Worm (Caenorhabditis elegans): Measurements from ENCODE around the gene ZC84.1.

ZC84.1 gene

DNA sequence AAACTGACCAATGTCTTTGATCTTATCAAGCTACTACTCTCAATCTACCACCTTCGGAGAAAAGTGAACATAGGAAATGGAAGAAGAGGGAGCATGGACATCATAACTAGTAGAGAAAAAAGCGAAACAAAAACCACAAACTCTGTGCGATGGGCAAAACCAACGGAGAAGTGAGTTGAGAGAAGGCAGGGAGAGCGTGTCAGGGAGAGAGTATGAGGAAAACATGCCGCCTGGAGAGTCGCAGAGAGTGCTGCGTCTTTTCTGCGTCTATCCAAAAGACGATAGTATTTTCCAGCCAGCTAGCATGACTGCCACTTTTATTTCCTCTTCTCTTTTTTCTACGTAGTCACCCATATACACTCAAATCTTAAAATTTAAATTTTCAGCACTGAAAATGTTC lies 33.9 kb upstream of the ZC84.1 start, which contains the start of gene saeg-2:
TSS of gene saeg-2 (plus strand) at position 381 of the 400 bp plus-strand sequence.
- TF ChIP-seq nhr-179 (tag; optimal IDR thresholded peaks at IDR 0.05) (no peak), egrh-3 (GFP tag; IDR thresholded peaks at IDR 0.05) (no peak), attf-6 (GFP tag; IDR thresholded peaks at IDR 0.05) (no peak), aptf-3 (GFP tag; IDR thresholded peaks at IDR 0.05) (no peak), gei-17 (GFP tag; optimal IDR thresholded peaks at IDR 0.05) (no peak), nfya-1 (tag; optimal IDR thresholded peaks at IDR 0.05; ENCODE audit: borderline replicate concordance, insufficient read depth) (no peak), C06A6.2 (GFP tag; conservative IDR thresholded peaks at IDR 0.05) (no peak), rpc-1 (optimal IDR thresholded peaks at IDR 0.05) (no peak), rpc-1 (tag; optimal IDR thresholded peaks at IDR 0.05) (no peak), mel-28 (tag; optimal IDR thresholded peaks at IDR 0.05; ENCODE audit: borderline replicate concordance) (no peak), nfya-2 (GFP tag; IDR thresholded peaks at IDR 0.05) (no peak), ztf-3 (GFP tag; optimal IDR thresholded peaks at IDR 0.05) (no peak), lin-54 (GFP tag; optimal IDR thresholded peaks at IDR 0.05) (no peak), tbx-9 (tag; optimal IDR thresholded peaks at IDR 0.05; ENCODE audit: borderline replicate concordance) (no peak), lin-35 (GFP tag; optimal IDR thresholded peaks at IDR 0.05) (no peak), attf-3 (GFP tag; conservative IDR thresholded peaks at IDR 0.05) (no peak), nhr-80 (tag; optimal IDR thresholded peaks at IDR 0.05) (peak; percentile 75), F37B4.10 (GFP tag; IDR thresholded peaks at IDR 0.05) (no peak), madf-10 (tag; optimal IDR thresholded peaks at IDR 0.05) (no peak), lsy-27 (tag; optimal IDR thresholded peaks at IDR 0.05; ENCODE audit: borderline replicate concordance, insufficient read depth) (no peak), ztf-22 (GFP tag; optimal IDR thresholded peaks at IDR 0.05) (no peak), F33H1.4 (GFP tag; IDR thresholded peaks at IDR 0.05) (no peak), fkh-3 (tag; optimal IDR thresholded peaks at IDR 0.05) (no peak), snpc-1.1 (tag; optimal IDR thresholded peaks at IDR 0.05; ENCODE audit: insufficient read depth) (no peak), tlf-1 (GFP tag; optimal IDR thresholded peaks at IDR 0.05) (no peak), ets-4 (GFP tag; optimal IDR thresholded peaks at IDR 0.05) (peak; percentile 22), ceh-100 (GFP tag; IDR thresholded peaks at IDR 0.05) (no peak), mcd-1 (GFP tag; IDR thresholded peaks at IDR 0.05) (0 out of 2 replicates have a peak, but pooled peaks have one; percentile 15), F22D6.2 (tag; optimal IDR thresholded peaks at IDR 0.05) (no peak), lin-26 (GFP tag; IDR thresholded peaks at IDR 0.05) (no peak), ztf-25 (GFP tag; IDR thresholded peaks at IDR 0.05) (no peak), F57A8.1 (GFP tag; optimal IDR thresholded peaks at IDR 0.05) (no peak), Y53F4B.3 (GFP tag; IDR thresholded peaks at IDR 0.05) (no peak), nfyb-1 (GFP tag; IDR thresholded peaks at IDR 0.05) (no peak), hmg-1.2 (GFP tag; IDR thresholded peaks at IDR 0.05) (peak; percentile 68; the same call in 1 of the 2 replicates), Y95B8A.8 (GFP tag; IDR thresholded peaks at IDR 0.05) (no peak), aptf-2 (GFP tag; conservative IDR thresholded peaks at IDR 0.05) (no peak), attf-5 (GFP tag; optimal IDR thresholded peaks at IDR 0.05) (peak; percentile 4), F49E8.2 (tag; optimal IDR thresholded peaks at IDR 0.05; ENCODE audit: insufficient read depth) (no peak), ceh-27 (GFP tag; optimal IDR thresholded peaks at IDR 0.05) (peak; percentile 24)

- TF ChIP-seq Y79H2A.3 (GFP tag; conservative IDR thresholded peaks at IDR 0.05) = no peak
- no peak for TF ChIP-seq repo-1 (tag; optimal IDR thresholded peaks at IDR 0.05)
- no peak for TF ChIP-seq lir-1 (GFP tag; conservative IDR thresholded peaks at IDR 0.05)
- TF ChIP-seq chd-7 (tag; optimal IDR thresholded peaks at IDR 0.05) = no peak
- peak; percentile 54 for TF ChIP-seq nhr-80 (tag; optimal IDR thresholded peaks at IDR 0.05)
Observed at ce11 chrIII:9237626-9238025, 31.5 kb upstream of the ZC84.1 start.
